Fruit fly (Drosophila melanogaster) whole organism, prepupa: ENCODE measurements around the gene TwdlG.
A peak's percentile ranks its signal among the peaks of the same experiment; 100 is the strongest.

Experiments
- CG10669 ChIP-seq: fragments of 200-800 bp; sonication (Bioruptor generic); optimal IDR thresholded peaks from 3 replicates; lab custom pipeline; 2018; ENCODE audit warnings: missing biosample characterization, mild to moderate bottlenecking, missing genetic modification characterization, moderate library complexity
- CG11902 ChIP-seq: fragments of 200-800 bp; sonication (Bioruptor generic); optimal IDR thresholded peaks from 3 replicates; lab custom pipeline; 2016; ENCODE audit warnings: missing biosample characterization, missing genetic modification characterization
- CG1621 ChIP-seq: fragments of 200-800 bp; sonication (Bioruptor generic); optimal IDR thresholded peaks from 3 replicates; lab custom pipeline; 2018; ENCODE audit warnings: missing biosample characterization, mild to moderate bottlenecking, missing genetic modification characterization
- CG16779 ChIP-seq: fragments of 200-800 bp; sonication (Bioruptor generic); optimal IDR thresholded peaks from 3 replicates; lab custom pipeline; 2017; ENCODE audit warnings: missing biosample characterization, mild to moderate bottlenecking, missing genetic modification characterization
- CG31627 ChIP-seq: fragments of 200-800 bp; sonication (Bioruptor generic); optimal IDR thresholded peaks from 3 replicates; lab custom pipeline; 2016; ENCODE audit warnings: missing biosample characterization, missing genetic modification characterization
- CG32006 ChIP-seq: fragments of 200-800 bp; sonication (Bioruptor generic); optimal IDR thresholded peaks from 3 replicates; lab custom pipeline; 2017; ENCODE audit warnings: missing biosample characterization, mild to moderate bottlenecking, missing genetic modification characterization
- CG34406 ChIP-seq: fragments of 200-800 bp; sonication (Bioruptor generic); optimal IDR thresholded peaks from 3 replicates; lab custom pipeline; 2016; ENCODE audit warnings: missing biosample characterization, missing genetic modification characterization
- CG4318 ChIP-seq: fragments of 200-800 bp; sonication (Bioruptor generic); optimal IDR thresholded peaks from 3 replicates; lab custom pipeline; 2017; ENCODE audit warnings: missing biosample characterization, mild to moderate bottlenecking, missing genetic modification characterization
- CG6163 ChIP-seq: fragments of 200-800 bp; sonication (Bioruptor generic); IDR thresholded peaks from 3 replicates; pipeline ENCODE4 v1.3.6; 2022; ENCODE audit warnings: missing biosample characterization, missing genetic modification characterization
- CG6276 ChIP-seq: fragments of 200-800 bp; sonication (Bioruptor generic); optimal IDR thresholded peaks from 2 replicates; lab custom pipeline; 2017; ENCODE audit warnings: missing biosample characterization, mild to moderate bottlenecking, missing genetic modification characterization
- CG6792 ChIP-seq: fragments of 200-800 bp; sonication (Bioruptor generic); optimal IDR thresholded peaks from 3 replicates; lab custom pipeline; 2016; ENCODE audit warnings: missing biosample characterization, missing genetic modification characterization
- CG6808 ChIP-seq: fragments of 200-800 bp; sonication (Bioruptor generic); optimal IDR thresholded peaks from 3 replicates; lab custom pipeline; 2017; ENCODE audit warnings: missing biosample characterization, missing genetic modification characterization, mild to moderate bottlenecking, moderate library complexity, missing genetic modification reagents
- CG6854 ChIP-seq: fragments of 200-800 bp; sonication (Bioruptor generic); optimal IDR thresholded peaks from 2 replicates; lab custom pipeline; 2017; ENCODE audit warnings: missing biosample characterization, mild to moderate bottlenecking, missing genetic modification characterization
- CG7368 ChIP-seq: fragments of 200-800 bp; sonication (Bioruptor generic); optimal IDR thresholded peaks from 3 replicates; lab custom pipeline; 2016; ENCODE audit warnings: missing biosample characterization, missing genetic modification characterization
- CG8119 ChIP-seq: fragments of 200-800 bp; sonication (Bioruptor generic); IDR thresholded peaks from 3 replicates; pipeline ENCODE4 v1.3.6; 2022; ENCODE audit warnings: missing biosample characterization, missing genetic modification characterization
- CG8319 ChIP-seq: fragments of 200-800 bp; sonication (Bioruptor generic); optimal IDR thresholded peaks from 3 replicates; lab custom pipeline; 2016; ENCODE audit warnings: missing biosample characterization, missing genetic modification characterization
- CG8632 ChIP-seq: fragments of 200-800 bp; sonication (Bioruptor generic); optimal IDR thresholded peaks from 3 replicates; lab custom pipeline; 2016; ENCODE audit warnings: missing biosample characterization, missing genetic modification characterization
- Eip75B ChIP-seq: fragments of 200-800 bp; sonication (Bioruptor generic); optimal IDR thresholded peaks from 3 replicates; lab custom pipeline; 2016; ENCODE audit warnings: missing biosample characterization, missing genetic modification characterization
- Eip78C ChIP-seq: fragments of 200-800 bp; sonication (Bioruptor generic); peaks from one replicate; lab custom pipeline; 2016; ENCODE audit warnings: missing biosample characterization, missing genetic modification characterization
- Ets21C ChIP-seq: fragments of 200-800 bp; sonication (Bioruptor generic); optimal IDR thresholded peaks from 3 replicates; lab custom pipeline; 2016; ENCODE audit warnings: missing biosample characterization, missing genetic modification characterization
- Ets96B ChIP-seq: fragments of 200-800 bp; optimal IDR thresholded peaks from 2 replicates; lab custom pipeline; 2019; ENCODE audit warnings: missing biosample characterization, mild to moderate bottlenecking, missing genetic modification characterization, moderate library complexity
- Gug ChIP-seq: fragments of 200-800 bp; sonication (Bioruptor generic); IDR thresholded peaks from 2 replicates; pipeline ENCODE4 v1.3.6; 2022; ENCODE audit warnings: missing biosample characterization, missing genetic modification characterization
- Hr38 ChIP-seq: sonication (Bioruptor generic); optimal IDR thresholded peaks from 2 replicates; lab custom pipeline; 2016; ENCODE audit warnings: missing biosample characterization, missing genetic modification characterization
- Hr39 ChIP-seq: fragments of 200-800 bp; sonication (Bioruptor generic); optimal IDR thresholded peaks from 2 replicates; lab custom pipeline; 2016; ENCODE audit warnings: missing biosample characterization, missing genetic modification characterization
- Hr4 ChIP-seq: fragments of 200-800 bp; sonication (Bioruptor generic); optimal IDR thresholded peaks from 3 replicates; lab custom pipeline; 2016; ENCODE audit warnings: missing biosample characterization, missing genetic modification characterization
- Met ChIP-seq: fragments of 200-800 bp; sonication (Bioruptor generic); optimal IDR thresholded peaks from 3 replicates; lab custom pipeline; 2016; ENCODE audit warnings: missing biosample characterization, missing genetic modification characterization
- OdsH ChIP-seq: fragments of 200-800 bp; sonication (Bioruptor generic); optimal IDR thresholded peaks from 3 replicates; lab custom pipeline; 2016; ENCODE audit warnings: missing biosample characterization, missing genetic modification characterization
- Smox ChIP-seq: fragments of 200-800 bp; sonication (Bioruptor generic); optimal IDR thresholded peaks from 3 replicates; lab custom pipeline; 2016; ENCODE audit warnings: missing biosample characterization, missing genetic modification characterization
- Sox102F ChIP-seq: fragments of 200-800 bp; sonication (Bioruptor generic); optimal IDR thresholded peaks from 2 replicates; lab custom pipeline; 2016; ENCODE audit warnings: missing biosample characterization, mild to moderate bottlenecking, missing genetic modification characterization
- Sox14 ChIP-seq: fragments of 200-800 bp; sonication (Bioruptor generic); optimal IDR thresholded peaks from 3 replicates; lab custom pipeline; 2016; ENCODE audit warnings: missing biosample characterization, missing genetic modification characterization
- Sox15 ChIP-seq: fragments of 200-800 bp; sonication (Bioruptor generic); optimal IDR thresholded peaks from 3 replicates; lab custom pipeline; 2016; ENCODE audit warnings: missing biosample characterization, missing genetic modification characterization
- achi ChIP-seq: fragments of 200-800 bp; sonication (Bioruptor generic); optimal IDR thresholded peaks from 3 replicates; lab custom pipeline; 2016; ENCODE audit warnings: missing biosample characterization, missing genetic modification characterization
- acj6 ChIP-seq: fragments of 200-800 bp; sonication (Bioruptor generic); optimal IDR thresholded peaks from 3 replicates; lab custom pipeline; 2016; ENCODE audit warnings: missing biosample characterization, missing genetic modification characterization
- cyc ChIP-seq: fragments of 200-800 bp; sonication (Bioruptor generic); optimal IDR thresholded peaks from 3 replicates; lab custom pipeline; 2016; ENCODE audit warnings: missing biosample characterization, missing genetic modification characterization
- dac ChIP-seq: fragments of 200-800 bp; sonication (Bioruptor generic); optimal IDR thresholded peaks from 2 replicates; lab custom pipeline; 2017; ENCODE audit warnings: missing biosample characterization, mild to moderate bottlenecking, missing genetic modification characterization
- eg ChIP-seq: fragments of 200-800 bp; sonication (Bioruptor generic); IDR thresholded peaks from 3 replicates; pipeline ENCODE4 v1.3.6; 2022; ENCODE audit warnings: missing biosample characterization, missing genetic modification characterization
- fd59A ChIP-seq: fragments of 200-800 bp; sonication (Bioruptor generic); optimal IDR thresholded peaks from 2 replicates; lab custom pipeline; 2017; ENCODE audit warnings: missing biosample characterization, mild to moderate bottlenecking, missing genetic modification characterization, missing genetic modification reagents
- fd85E ChIP-seq: fragments of 200-800 bp; sonication (Bioruptor generic); optimal IDR thresholded peaks from 3 replicates; lab custom pipeline; 2016; ENCODE audit warnings: missing biosample characterization, missing genetic modification characterization
- fkh ChIP-seq: fragments of 200-800 bp; sonication (Bioruptor generic); optimal IDR thresholded peaks from 3 replicates; lab custom pipeline; 2017; ENCODE audit warnings: missing biosample characterization, mild to moderate bottlenecking, missing genetic modification characterization, moderate library complexity
- lz ChIP-seq: fragments of 200-800 bp; sonication (Bioruptor generic); optimal IDR thresholded peaks from 3 replicates; lab custom pipeline; 2016; ENCODE audit warnings: missing biosample characterization, missing genetic modification characterization
- net ChIP-seq: fragments of 200-800 bp; sonication (Bioruptor generic); optimal IDR thresholded peaks from 3 replicates; lab custom pipeline; 2016; ENCODE audit warnings: missing biosample characterization, missing genetic modification characterization
- pdm3 ChIP-seq: fragments of 200-800 bp; sonication (Bioruptor generic); optimal IDR thresholded peaks from 3 replicates; lab custom pipeline; 2016; ENCODE audit warnings: missing biosample characterization, missing genetic modification characterization
- spab ChIP-seq: fragments of 200-800 bp; sonication (Bioruptor generic); optimal IDR thresholded peaks from 2 replicates; lab custom pipeline; 2017; ENCODE audit warnings: missing biosample characterization, mild to moderate bottlenecking, missing genetic modification characterization, missing genetic modification reagents
- ss ChIP-seq, 2 experiments: fragments of 200-800 bp; sonication (Bioruptor generic); optimal IDR thresholded peaks; 2 replicates in 1 of 2; 3 replicates in 1 of 2; lab custom pipeline; 2017 to 2018; ENCODE audit warnings: mild to moderate bottlenecking in 2 of 2, missing biosample characterization in 2 of 2, missing genetic modification characterization in 2 of 2, moderate library complexity in 1 of 2
- topi ChIP-seq: fragments of 200-800 bp; sonication (Bioruptor generic); optimal IDR thresholded peaks from 3 replicates; lab custom pipeline; 2016; ENCODE audit warnings: missing biosample characterization, missing genetic modification characterization
- vri ChIP-seq: fragments of 200-800 bp; sonication (Bioruptor generic); optimal IDR thresholded peaks from 3 replicates; lab custom pipeline; 2016; ENCODE audit warnings: missing biosample characterization, mild to moderate bottlenecking, missing genetic modification characterization

TwdlG gene

DNA sequence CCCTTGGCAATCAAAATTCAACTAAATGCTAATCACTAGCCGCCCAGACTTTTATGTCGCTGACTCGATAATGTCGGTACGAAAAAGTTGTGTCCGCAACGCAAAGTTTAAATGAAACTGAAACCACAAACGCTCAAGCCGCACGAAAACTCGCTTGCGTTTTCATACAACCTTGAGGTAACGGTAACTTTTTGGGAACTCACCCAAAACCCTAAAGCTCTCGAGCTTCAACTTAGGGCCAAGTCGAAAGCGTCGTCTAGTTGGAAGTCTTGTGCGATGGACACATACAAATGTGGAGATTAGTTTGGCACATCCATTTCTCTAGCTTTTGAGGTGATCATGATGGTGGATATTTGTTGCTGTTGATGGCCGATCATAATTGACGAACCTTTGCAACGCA lies 1.2 kb downstream of the TwdlG start:
- no peak for TF ChIP-seq CG16779 (tag; lab: Kevin White, UChicago)
- TF ChIP-seq fd59A (GFP tag; lab: Kevin White, UChicago), result no peak
- TF ChIP-seq net (GFP tag; lab: Kevin White, UChicago), result no peak
- TF ChIP-seq CG8119 (GFP tag; lab: Robert Waterston, UW), result no peak
- TF ChIP-seq ss (GFP tag; optimal IDR thresholded peaks at IDR 0.05; lab: Kevin White, UChicago), result no peak
- TF ChIP-seq CG6854 (GFP tag; lab: Kevin White, UChicago), result no peak
- TF ChIP-seq pdm3, result no peak
- no peak for TF ChIP-seq Smox (GFP tag; lab: Kevin White, UChicago)
- no peak for TF ChIP-seq fd85E
- no peak for TF ChIP-seq CG6808
- no peak for TF ChIP-seq Sox15

- TF ChIP-seq acj6 (GFP tag; lab: Kevin White, UChicago), result no peak
- no peak for TF ChIP-seq CG32006 (GFP tag; lab: Kevin White, UChicago)
- TF ChIP-seq CG8632 (GFP tag; lab: Kevin White, UChicago), result no peak
- TF ChIP-seq fkh (GFP tag; lab: Kevin White, UChicago), result no peak
- TF ChIP-seq cyc (GFP tag; lab: Kevin White, UChicago), result no peak
These were observed 4.5 kb downstream of the TwdlG start, which contains the start of gene TwdlF for dm6 chr3R:4246578-4247070. Gene TwdlF, plus strand, starts transcription at chr3R:4247020.

DNA sequence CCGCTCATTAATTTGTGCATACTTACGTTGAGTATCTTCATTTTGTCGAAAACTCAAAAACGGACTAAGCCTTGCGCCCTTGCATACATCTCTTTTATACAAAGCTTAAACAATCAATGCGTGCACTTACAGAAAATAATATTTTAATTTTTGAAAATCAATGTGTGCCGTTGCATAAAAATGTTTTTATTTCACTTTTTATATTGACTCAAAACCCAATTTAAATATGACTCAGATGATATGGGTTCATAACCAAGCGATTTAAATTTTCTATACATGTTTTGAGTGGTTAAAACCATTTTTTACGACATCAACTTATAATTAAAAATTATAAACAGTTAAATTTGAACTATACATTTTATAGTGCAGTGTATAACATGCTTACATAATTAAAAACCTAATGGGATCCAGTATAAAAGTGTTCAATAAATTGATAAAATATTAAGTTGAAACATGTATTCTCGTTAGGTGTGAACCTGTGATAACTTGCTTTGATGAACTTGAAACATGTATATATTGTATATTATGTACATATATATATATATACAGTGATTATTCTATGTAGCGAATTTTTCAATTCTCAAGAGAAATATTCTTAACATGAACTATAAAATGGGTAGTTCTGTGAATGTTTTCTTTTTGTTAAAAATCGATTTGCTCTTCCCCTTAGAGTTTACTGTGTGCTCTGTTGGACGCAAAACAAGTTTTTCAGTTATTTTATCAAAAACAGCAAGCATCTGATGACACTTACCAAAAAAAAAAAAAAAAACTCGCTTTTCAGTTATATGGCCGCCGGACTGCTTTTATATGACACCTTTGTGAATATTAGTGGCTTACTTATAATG lies 7.8 kb downstream of the TwdlG start, which contains the start of gene CG34305:
Gene CG34305 (minus strand): TSS at position 51 of the 845 bp plus-strand sequence.
- TF ChIP-seq eg (GFP tag; lab: Robert Waterston, UW) (no peak), Met (peak; percentile 62), CG6792 (GFP tag; lab: Kevin White, UChicago) (peak; percentile 35), Hr38 (GFP tag; lab: Kevin White, UChicago) (no peak), fkh (GFP tag; lab: Kevin White, UChicago) (no peak), Eip75B (GFP tag; lab: Kevin White, UChicago) (peak; percentile 3), spab (no peak), Sox102F (peak; percentile 28), Sox14 (GFP tag; lab: Kevin White, UChicago) (no peak), Hr4 (GFP tag; lab: Kevin White, UChicago) (no peak), Hr39 (GFP tag; lab: Kevin White, UChicago) (peak; percentile 46), topi (peak; percentile 58), Ets21C (GFP tag; lab: Kevin White, UChicago) (peak; percentile 14), CG6163 (GFP tag; lab: Robert Waterston, UW) (no peak), lz (peak; percentile 38), CG31627 (GFP tag; lab: Kevin White, UChicago) (peak; percentile 20), acj6 (GFP tag; lab: Kevin White, UChicago) (peak; percentile 19), CG6276 (GFP tag; lab: Kevin White, UChicago) (no peak), Ets96B (tag; lab: Kevin White, UChicago) (no peak), cyc (GFP tag; lab: Kevin White, UChicago) (peak; percentile 37), achi (peak; percentile 15), vri (GFP tag; lab: Kevin White, UChicago) (peak; percentile 40), CG11902 (peak; percentile 9), Gug (GFP tag; lab: Robert Waterston, UW) (no peak), dac (GFP tag; lab: Kevin White, UChicago) (no peak), CG8319 (GFP tag; lab: Kevin White, UChicago) (peak; percentile 25), CG4318 (no peak), CG1621 (no peak), net (GFP tag; lab: Kevin White, UChicago) (peak; percentile 10), CG6854 (GFP tag; lab: Kevin White, UChicago) (no peak), CG6808 (no peak), Eip78C (peak; percentile 84), Smox (GFP tag; lab: Kevin White, UChicago) (peak; percentile 39), OdsH (GFP tag; lab: Kevin White, UChicago) (peak; percentile 42), CG10669 (peak; percentile 32), CG7368 (GFP tag; lab: Kevin White, UChicago) (no peak), CG34406 (GFP tag; lab: Kevin White, UChicago) (peak; percentile 38)
